Worm (Caenorhabditis elegans) whole organism, mixed stage, embryonic: ENCODE data around the gene cyp-14A5.

Experiments used
- M03D4.4 ChIP-seq: sonication (generic microtip); optimal IDR thresholded peaks from 2 replicates; lab custom pipeline; 2017; ENCODE audit warnings: mild to moderate bottlenecking, missing genetic modification characterization, missing compliant biosample characterization
- bed-3 ChIP-seq: fragments of 200-800 bp; sonication (Bioruptor generic); optimal IDR thresholded peaks from 3 replicates; lab custom pipeline; 2018; ENCODE audit warnings: mild to moderate bottlenecking, missing genetic modification characterization, moderate library complexity, missing compliant biosample characterization
- blmp-1 ChIP-seq: fragments of 150-350 bp; optimal IDR thresholded peaks from 2 replicates; lab custom pipeline; 2014; ENCODE audit warnings: missing biosample characterization, missing genetic modification characterization
- ceh-83 ChIP-seq: fragments of 200-800 bp; sonication (Bioruptor generic); optimal IDR thresholded peaks from 2 replicates; lab custom pipeline; 2018; ENCODE audit warnings: mild to moderate bottlenecking, missing genetic modification characterization, missing compliant biosample characterization
- ces-1 ChIP-seq: fragments of 150-350 bp; optimal IDR thresholded peaks from 2 replicates; lab custom pipeline; 2014; ENCODE audit warnings: missing biosample characterization, missing genetic modification reagents, missing genetic modification characterization
- cnd-1 ChIP-seq: fragments of 200-800 bp; sonication (Bioruptor generic); optimal IDR thresholded peaks from 2 replicates; lab custom pipeline; 2018; ENCODE audit warnings: mild to moderate bottlenecking, missing genetic modification characterization, missing compliant biosample characterization
- drap-1 ChIP-seq: fragments of 200-800 bp; sonication (Bioruptor generic); optimal IDR thresholded peaks from 3 replicates; lab custom pipeline; 2018; ENCODE audit warnings: mild to moderate bottlenecking, missing genetic modification characterization, missing compliant biosample characterization
- elt-1 ChIP-seq: sonication (generic microtip); optimal IDR thresholded peaks from 2 replicates; lab custom pipeline; 2017; ENCODE audit warnings: missing genetic modification characterization, mild to moderate bottlenecking, missing compliant biosample characterization, antibody characterized with exemption, moderate library complexity, borderline replicate concordance; ENCODE audit not compliant: insufficient read depth
- ham-2 ChIP-seq: fragments of 200-800 bp; sonication (Bioruptor generic); optimal IDR thresholded peaks from 2 replicates; lab custom pipeline; 2018; ENCODE audit warnings: mild to moderate bottlenecking, missing genetic modification characterization, missing compliant biosample characterization
- hlh-1 ChIP-seq: fragments of 150-350 bp; optimal IDR thresholded peaks from 2 replicates; lab custom pipeline; 2014; ENCODE audit warnings: missing biosample characterization, missing genetic modification reagents, missing genetic modification characterization
- lin-32 ChIP-seq: fragments of 200-800 bp; sonication (Bioruptor generic); optimal IDR thresholded peaks from 2 replicates; lab custom pipeline; 2018; ENCODE audit warnings: mild to moderate bottlenecking, missing genetic modification characterization, missing compliant biosample characterization
- lsy-2 ChIP-seq: fragments of 150-350 bp; optimal IDR thresholded peaks from 2 replicates; lab custom pipeline; 2014; ENCODE audit warnings: missing biosample characterization, missing genetic modification characterization
- mab-5 ChIP-seq: fragments of 150-350 bp; optimal IDR thresholded peaks from 2 replicates; lab custom pipeline; 2014; ENCODE audit warnings: missing biosample characterization, missing genetic modification characterization
- mep-1 ChIP-seq: fragments of 150-350 bp; optimal IDR thresholded peaks from 2 replicates; lab custom pipeline; 2017; ENCODE audit warnings: missing biosample characterization, missing genetic modification reagents, missing genetic modification characterization, inconsistent platforms
- nhr-2 ChIP-seq: fragments of 150-350 bp; optimal IDR thresholded peaks from 2 replicates; lab custom pipeline; 2014; ENCODE audit warnings: missing biosample characterization, missing genetic modification characterization
- nhr-237 ChIP-seq: fragments of 150-350 bp; optimal IDR thresholded peaks from 2 replicates; lab custom pipeline; 2014; ENCODE audit warnings: missing biosample characterization, missing genetic modification characterization
- nhr-28 ChIP-seq: fragments of 150-350 bp; optimal IDR thresholded peaks from 2 replicates; lab custom pipeline; 2014; ENCODE audit warnings: missing biosample characterization, missing genetic modification characterization
- pha-4 ChIP-seq: fragments of 150-350 bp; optimal IDR thresholded peaks from 2 replicates; lab custom pipeline; 2018; ENCODE audit warnings: missing biosample characterization, missing genetic modification reagents, missing genetic modification characterization
- sem-2 ChIP-seq: fragments of 200-800 bp; sonication (Bioruptor generic); optimal IDR thresholded peaks from 2 replicates; lab custom pipeline; 2018; ENCODE audit warnings: mild to moderate bottlenecking, missing genetic modification characterization, missing compliant biosample characterization
- snpc-4 ChIP-seq: fragments of 150-350 bp; optimal IDR thresholded peaks from 2 replicates; lab custom pipeline; 2014; ENCODE audit warnings: missing biosample characterization, missing genetic modification characterization
- sptf-1 ChIP-seq: sonication (generic microtip); optimal IDR thresholded peaks from 2 replicates; lab custom pipeline; 2017; ENCODE audit warnings: mild to moderate bottlenecking, missing genetic modification characterization, moderate library complexity, missing compliant biosample characterization
- tbx-8 ChIP-seq: fragments of 200-800 bp; sonication (Bioruptor generic); optimal IDR thresholded peaks from 2 replicates; lab custom pipeline; 2018; ENCODE audit warnings: mild to moderate bottlenecking, missing genetic modification characterization, moderate library complexity, missing compliant biosample characterization
- unc-120 ChIP-seq: sonication (generic microtip); optimal IDR thresholded peaks from 2 replicates; lab custom pipeline; 2017; ENCODE audit warnings: missing genetic modification characterization, missing compliant biosample characterization; ENCODE audit not compliant: poor library complexity, severe bottlenecking
- unc-39 ChIP-seq: fragments of 150-350 bp; optimal IDR thresholded peaks from 2 replicates; lab custom pipeline; 2014; ENCODE audit warnings: missing biosample characterization, missing genetic modification characterization
- unc-62 ChIP-seq: fragments of 150-350 bp; optimal IDR thresholded peaks from 2 replicates; lab custom pipeline; 2014; ENCODE audit warnings: missing biosample characterization, missing genetic modification reagents, missing genetic modification characterization
- zip-8 ChIP-seq: fragments of 150-350 bp; optimal IDR thresholded peaks from 2 replicates; lab custom pipeline; 2014; ENCODE audit warnings: missing biosample characterization, missing genetic modification characterization

cyp-14A5 gene

ce11 chrV:5405053-5405452, 18.0 kb downstream of the cyp-14A5 start, which contains the start of gene dmsr-7:
dmsr-7 (plus strand) TSS chrV:5405353.
- TF ChIP-seq nhr-28 = no peak

ce11 chrV:5403938-5404337, 19.1 kb downstream of the cyp-14A5 start:
- TF ChIP-seq tbx-8 (GFP tag; lab: Kevin White, UChicago) (no peak), M03D4.4 (tag; lab: Kevin White, UChicago) (no peak), blmp-1 (tag; lab: Kevin White, UChicago) (no peak), ces-1 (GFP tag; lab: Kevin White, UChicago) (no peak), zip-8 (tag; lab: Kevin White, UChicago) (no peak), unc-62 (GFP tag; lab: Kevin White, UChicago) (no peak), bed-3 (no peak), elt-1 (tag; lab: Kevin White, UChicago) (no peak), lsy-2 (tag; lab: Kevin White, UChicago) (no peak), nhr-2 (tag; lab: Kevin White, UChicago) (no peak), ceh-83 (no peak), unc-120 (tag; lab: Kevin White, UChicago) (no peak), mep-1 (tag; lab: Kevin White, UChicago) (no peak), mab-5 (no peak), hlh-1 (tag; lab: Kevin White, UChicago) (no peak), drap-1 (no peak)

ce11 chrV:5392993-5393628, 30.0 kb downstream of the cyp-14A5 start, which contains the start of gene C35A11.4:
C35A11.4 (minus strand) TSS chrV:5393148.
- no peak for TF ChIP-seq sptf-1 (tag; lab: Kevin White, UChicago)

ce11 chrV:5385914-5386493, 37.1 kb downstream of the cyp-14A5 start, which contains the start of gene C35A11.2:
C35A11.2 (plus strand) TSS chrV:5386299.
- TF ChIP-seq sem-2 = no peak
- no peak for TF ChIP-seq ham-2 (GFP tag; lab: Kevin White, UChicago)
- no peak for TF ChIP-seq nhr-237
- peak; percentile 75 for TF ChIP-seq blmp-1 (tag; lab: Kevin White, UChicago)
- no peak for TF ChIP-seq lin-32 (GFP tag; lab: Kevin White, UChicago)
- no peak for TF ChIP-seq cnd-1 (tag; lab: Kevin White, UChicago)
- TF ChIP-seq pha-4 = no peak

- TF ChIP-seq unc-120 (tag; lab: Kevin White, UChicago) (no peak), unc-39 (tag; lab: Kevin White, UChicago) (no peak), snpc-4 (tag; lab: Kevin White, UChicago) (no peak), bed-3 (no peak), nhr-2 (tag; lab: Kevin White, UChicago) (no peak)
Observed at ce11 chrV:5372118-5372517, 51.0 kb downstream of the cyp-14A5 start, which contains the start of gene C35A11.3. C35A11.3 (plus strand) TSS chrV:5372418.
